Worm (Caenorhabditis elegans) whole organism, L4 larva: Measurements from ENCODE around the gene F27D9.12.
A peak's percentile ranks its signal among the peaks of the same experiment; 100 is the strongest.

Source experiments
- D1046.2 ChIP-seq: fragments of 200-800 bp; sonication (Bioruptor generic); IDR thresholded peaks from 2 replicates; pipeline ENCODE4 v1.3.6; 2022; ENCODE audit warnings: missing genetic modification characterization, missing compliant biosample characterization
- F10B5.3 ChIP-seq: sonication (generic microtip); optimal IDR thresholded peaks from 2 replicates; lab custom pipeline; 2016; ENCODE audit warnings: mild to moderate bottlenecking, missing genetic modification characterization, missing compliant biosample characterization
- F37D6.2 ChIP-seq: sonication (generic microtip); optimal IDR thresholded peaks from 2 replicates; lab custom pipeline; 2016; ENCODE audit warnings: mild to moderate bottlenecking, missing genetic modification characterization, missing compliant biosample characterization
- R02D3.7 ChIP-seq: fragments of 150-350 bp; sonication (generic microtip); optimal IDR thresholded peaks from 3 replicates; lab custom pipeline; 2014; ENCODE audit warnings: missing biosample characterization, missing genetic modification characterization
- Y75B8A.6 ChIP-seq: fragments of 200-800 bp; sonication (Bioruptor generic); IDR thresholded peaks from 2 replicates; pipeline ENCODE4 v1.3.6; 2022; ENCODE audit warnings: missing genetic modification reagents, missing genetic modification characterization, missing compliant biosample characterization
- ZK546.5 ChIP-seq, 2 experiments: sonication (generic microtip); optimal IDR thresholded peaks; 2 replicates each; lab custom pipeline; 2017; ENCODE audit warnings: missing biosample characterization in 2 of 2, missing genetic modification characterization in 2 of 2
- aha-1 ChIP-seq: fragments of 150-350 bp; peaks from one replicate; lab custom pipeline; 2014; ENCODE audit warnings: missing biosample characterization, missing genetic modification characterization
- aly-2 ChIP-seq: sonication (generic microtip); optimal IDR thresholded peaks from 2 replicates; lab custom pipeline; 2018; ENCODE audit warnings: missing biosample characterization, missing genetic modification characterization
- ceh-28 ChIP-seq: fragments of 150-350 bp; optimal IDR thresholded peaks from 2 replicates; lab custom pipeline; 2014; ENCODE audit warnings: missing biosample characterization, missing genetic modification reagents, missing genetic modification characterization
- ceh-32 ChIP-seq: sonication (generic microtip); optimal IDR thresholded peaks from 2 replicates; lab custom pipeline; 2016; ENCODE audit warnings: mild to moderate bottlenecking, missing genetic modification characterization, missing compliant biosample characterization; ENCODE audit not compliant: poor library complexity
- ceh-62 ChIP-seq: sonication (generic microtip); optimal IDR thresholded peaks from 2 replicates; lab custom pipeline; 2017; ENCODE audit warnings: missing biosample characterization, missing genetic modification characterization
- ces-1 ChIP-seq: fragments of 150-350 bp; sonication (generic microtip); optimal IDR thresholded peaks from 4 replicates; lab custom pipeline; 2014; ENCODE audit warnings: missing biosample characterization, missing genetic modification reagents, missing genetic modification characterization
- ctbp-1 ChIP-seq: fragments of 200-800 bp; sonication (Bioruptor generic); IDR thresholded peaks from 2 replicates; pipeline ENCODE4 v1.3.6; 2022; ENCODE audit warnings: missing genetic modification reagents, missing genetic modification characterization, missing compliant biosample characterization
- daf-16 ChIP-seq, 3 experiments: sonication (generic microtip); optimal IDR thresholded peaks; 2 replicates each; lab custom pipeline; 2016 to 2017; ENCODE audit warnings: missing genetic modification characterization in 3 of 3, missing genetic modification reagents in 3 of 3, mild to moderate bottlenecking in 2 of 3, missing compliant biosample characterization in 2 of 3, missing biosample characterization in 1 of 3, moderate library complexity in 1 of 3
- daf-8 ChIP-seq: fragments of 200-800 bp; sonication (Bioruptor generic); IDR thresholded peaks from 2 replicates; pipeline ENCODE4 v1.3.6; 2022; ENCODE audit warnings: missing genetic modification characterization, missing compliant biosample characterization
- fkh-10 ChIP-seq: fragments of 150-350 bp; optimal IDR thresholded peaks from 2 replicates; lab custom pipeline; 2014; ENCODE audit warnings: missing biosample characterization, missing genetic modification reagents, missing genetic modification characterization
- hlh-11 ChIP-seq: fragments of 200-800 bp; sonication (Bioruptor generic); optimal IDR thresholded peaks from 2 replicates; lab custom pipeline; 2018; ENCODE audit warnings: mild to moderate bottlenecking, missing genetic modification characterization, missing compliant biosample characterization
- hlh-30 ChIP-seq: sonication (generic microtip); optimal IDR thresholded peaks from 2 replicates; lab custom pipeline; 2017; ENCODE audit warnings: antibody characterized with exemption, mild to moderate bottlenecking, missing genetic modification characterization, missing compliant biosample characterization; ENCODE audit not compliant: insufficient read depth
- hmg-1.1 ChIP-seq: fragments of 200-800 bp; sonication (Bioruptor generic); IDR thresholded peaks from 2 replicates; pipeline ENCODE4 v1.3.6; 2022; ENCODE audit warnings: missing genetic modification reagents, missing genetic modification characterization, missing compliant biosample characterization
- lin-13 ChIP-seq: fragments of 150-350 bp; optimal IDR thresholded peaks from 2 replicates; lab custom pipeline; 2014; ENCODE audit warnings: missing biosample characterization, missing genetic modification reagents, missing genetic modification characterization
- lin-39 ChIP-seq: fragments of 150-350 bp; optimal IDR thresholded peaks from 2 replicates; lab custom pipeline; 2014; ENCODE audit warnings: missing biosample characterization, missing genetic modification reagents, missing genetic modification characterization
- lsy-2 ChIP-seq, 2 experiments: fragments of 150-350 bp in 1 of 2; sonication (generic microtip) in 1 of 2; optimal IDR thresholded peaks; 2 replicates each; lab custom pipeline; 2014 to 2017; ENCODE audit warnings: missing biosample characterization in 2 of 2, missing genetic modification characterization in 2 of 2
- madf-9 ChIP-seq: fragments of 200-800 bp; sonication (Bioruptor generic); conservative IDR thresholded peaks from 2 replicates; pipeline ENCODE4 v1.3.6; 2022; ENCODE audit warnings: missing genetic modification reagents, missing genetic modification characterization, missing compliant biosample characterization
- mdl-1 ChIP-seq, 2 experiments: fragments of 150-350 bp in 1 of 2; sonication (generic microtip) in 1 of 2; optimal IDR thresholded peaks; 2 replicates each; lab custom pipeline; 2014 to 2017; ENCODE audit warnings: missing biosample characterization in 2 of 2, missing genetic modification characterization in 2 of 2
- mep-1 ChIP-seq: fragments of 150-350 bp; sonication (generic microtip); optimal IDR thresholded peaks from 3 replicates; lab custom pipeline; 2014; ENCODE audit warnings: missing biosample characterization, missing genetic modification characterization
- mes-2 ChIP-seq: sonication (generic microtip); optimal IDR thresholded peaks from 2 replicates; lab custom pipeline; 2016; ENCODE audit warnings: missing genotype, mild to moderate bottlenecking, missing genetic modification characterization, missing compliant biosample characterization; ENCODE audit not compliant: poor library complexity, severe bottlenecking
- mxl-2 ChIP-seq: fragments of 200-800 bp; sonication (Bioruptor generic); conservative IDR thresholded peaks from 2 replicates; pipeline ENCODE4 v1.3.6; 2022; ENCODE audit warnings: missing genetic modification reagents, missing genetic modification characterization, missing compliant biosample characterization
- nhr-10 ChIP-seq: fragments of 150-350 bp; optimal IDR thresholded peaks from 2 replicates; lab custom pipeline; 2014; ENCODE audit warnings: missing biosample characterization, missing genetic modification characterization
- nhr-41 ChIP-seq: fragments of 200-800 bp; sonication (Bioruptor generic); IDR thresholded peaks from 2 replicates; pipeline ENCODE4 v1.3.6; 2022; ENCODE audit warnings: missing genetic modification reagents, missing genetic modification characterization, missing compliant biosample characterization
- nhr-42 ChIP-seq: fragments of 200-800 bp; sonication (Bioruptor generic); IDR thresholded peaks from 2 replicates; pipeline ENCODE4 v1.3.6; 2022; ENCODE audit warnings: missing genetic modification characterization, missing compliant biosample characterization
- nhr-48 ChIP-seq: sonication (generic microtip); optimal IDR thresholded peaks from 2 replicates; lab custom pipeline; 2016; ENCODE audit warnings: mild to moderate bottlenecking, missing genetic modification characterization, missing compliant biosample characterization
- pqm-1 ChIP-seq: sonication (generic microtip); optimal IDR thresholded peaks from 2 replicates; lab custom pipeline; 2017; ENCODE audit warnings: missing biosample characterization, missing genetic modification characterization
- skn-1 ChIP-seq: fragments of 150-350 bp; optimal IDR thresholded peaks from 2 replicates; lab custom pipeline; 2014; ENCODE audit warnings: missing biosample characterization, missing genetic modification characterization
- snpc-1.2 ChIP-seq: fragments of 200-800 bp; sonication (Bioruptor generic); IDR thresholded peaks from 2 replicates; pipeline ENCODE4 v1.3.6; 2022; ENCODE audit warnings: missing genetic modification reagents, missing genetic modification characterization, missing compliant biosample characterization
- tra-1 ChIP-seq: fragments of 200-800 bp; sonication (Bioruptor generic); IDR thresholded peaks from 2 replicates; pipeline ENCODE4 v1.3.6; 2022; ENCODE audit warnings: missing genetic modification reagents, missing genetic modification characterization, missing compliant biosample characterization
- unc-62 ChIP-seq, 3 experiments: fragments of 150-350 bp in 1 of 3; sonication (generic microtip); optimal IDR thresholded peaks in 2 of 3; peaks in 1 of 3; 1 replicate in 1 of 3; 2 replicates in 2 of 3; lab custom pipeline; 2014 to 2017; ENCODE audit warnings: missing biosample characterization in 3 of 3, missing genetic modification characterization in 3 of 3, missing genetic modification reagents in 3 of 3, missing genotype in 1 of 3

F27D9.12 gene

DNA sequence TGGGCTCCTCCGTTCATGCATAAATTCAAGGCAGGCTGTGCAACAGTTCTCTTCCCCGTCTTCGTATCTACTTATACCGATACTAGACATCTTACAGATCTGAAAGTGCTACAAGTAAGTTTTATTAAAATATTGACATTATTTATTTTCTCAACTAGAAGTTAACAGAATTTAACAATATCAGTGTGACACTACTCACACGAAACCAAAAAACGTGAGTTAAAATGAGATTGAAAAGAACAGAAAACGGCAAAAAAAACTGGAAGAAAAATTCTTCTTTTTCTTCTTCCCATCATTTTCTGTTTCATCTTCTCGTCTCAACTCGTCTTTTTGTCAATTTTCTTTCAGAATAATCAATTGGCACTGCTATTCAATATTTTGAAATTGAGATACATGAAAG, at the start of gene F27D9.12:
Gene F27D9.12 (minus strand): TSS at position 101 of the 400 bp plus-strand sequence.
- TF ChIP-seq lsy-2 (tag; optimal IDR thresholded peaks at IDR 0.05; lab: Kevin White, UChicago) (peak in 1 of 2 experiments; percentile 14), F10B5.3 (tag; lab: Kevin White, UChicago) (no peak), mxl-2 (no peak)

DNA sequence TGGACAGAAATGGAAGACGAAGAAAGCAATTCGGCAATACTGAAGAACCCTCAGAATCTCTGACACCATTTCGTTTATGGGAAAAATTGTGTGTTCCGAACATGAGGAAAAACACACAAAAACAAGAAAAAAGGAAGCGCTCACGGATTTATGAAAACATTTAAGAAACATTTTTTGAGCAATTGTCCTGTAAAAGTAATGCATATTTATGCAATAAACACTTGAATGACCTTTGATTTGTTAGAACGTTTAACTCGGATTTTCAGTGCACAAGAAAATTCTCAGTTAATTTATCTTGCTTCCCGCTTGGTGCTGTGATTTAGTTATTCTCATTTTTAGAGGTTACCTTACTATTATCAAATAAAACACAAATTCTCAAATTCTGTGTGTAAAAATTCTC, 47.1 kb upstream of the F27D9.12 start:
- peak; percentile 70 for TF ChIP-seq aha-1 (tag; lab: Kevin White, UChicago)
- TF ChIP-seq snpc-1.2, result no peak
- TF ChIP-seq madf-9 (GFP tag; lab: Robert Waterston, UW), result no peak
- TF ChIP-seq mxl-2, result no peak
- TF ChIP-seq nhr-48 (tag; lab: Kevin White, UChicago), result no peak
- TF ChIP-seq daf-8 (GFP tag; lab: Robert Waterston, UW), result no peak
- no peak for TF ChIP-seq ZK546.5 (tag; optimal IDR thresholded peaks at IDR 0.05; lab: Kevin White, UChicago)
- TF ChIP-seq, all 104 proteins: peak for 1

DNA sequence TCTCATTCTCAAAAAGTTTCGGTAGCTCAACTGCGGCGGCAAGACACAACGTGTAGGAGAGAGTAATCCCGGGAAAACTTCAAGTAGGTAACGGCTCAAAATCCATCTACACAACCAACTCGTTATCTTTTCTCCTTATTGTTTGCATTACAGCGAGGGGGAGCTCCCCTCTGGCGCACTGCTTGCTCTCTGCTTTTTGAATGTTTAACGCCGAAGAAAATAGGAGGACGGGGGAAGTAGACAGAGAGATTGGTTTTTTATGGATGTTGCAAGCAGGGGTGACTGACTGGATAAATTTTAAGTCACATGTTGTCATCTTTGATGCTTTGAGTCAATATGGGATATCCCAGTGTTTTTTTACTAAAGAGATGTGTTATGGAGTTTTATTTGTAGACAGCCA, 32.8 kb upstream of the F27D9.12 start:
- peak in 1 of 2 experiments; percentile 71 for TF ChIP-seq unc-62 (GFP tag; optimal IDR thresholded peaks at IDR 0.05 in 1 of 2; lab: Kevin White, UChicago)
- no peak for TF ChIP-seq unc-62 (tag; optimal IDR thresholded peaks at IDR 0.05; lab: Kevin White, UChicago)
- peak; percentile 48 for TF ChIP-seq aha-1 (tag; lab: Kevin White, UChicago)
- TF ChIP-seq ces-1, result no peak

DNA sequence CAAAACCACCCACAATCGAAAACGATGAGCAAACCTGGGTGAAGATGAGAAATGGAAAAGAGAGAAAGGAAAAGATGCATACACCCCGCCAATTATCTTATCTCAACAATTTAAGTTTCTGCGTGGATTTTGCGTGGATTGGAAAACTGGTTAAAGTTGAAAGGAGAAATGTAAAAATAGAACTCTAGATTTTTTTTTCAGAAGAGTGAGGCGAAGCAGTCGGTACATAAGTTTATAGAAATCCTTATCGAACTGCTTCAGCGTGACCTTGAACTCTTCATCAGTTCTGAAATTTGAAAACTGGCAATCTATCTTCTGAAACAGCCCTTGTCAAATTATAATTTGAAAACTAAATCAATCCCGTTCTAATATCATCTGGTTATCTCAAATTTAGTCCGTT, 32.3 kb upstream of the F27D9.12 start, which contains the start of gene clik-2:
Gene clik-2 (minus strand): TSS at position 101 of the 400 bp plus-strand sequence.
- TF ChIP-seq mdl-1 (tag; optimal IDR thresholded peaks at IDR 0.05; lab: Kevin White, UChicago) (no peak), ceh-62 (tag; lab: Kevin White, UChicago) (no peak), D1046.2 (GFP tag; lab: Robert Waterston, UW) (no peak), Y75B8A.6 (no peak), F10B5.3 (tag; lab: Kevin White, UChicago) (no peak), ctbp-1 (GFP tag; lab: Robert Waterston, UW) (no peak), ceh-32 (tag; lab: Kevin White, UChicago) (no peak), R02D3.7 (tag; lab: Kevin White, UChicago) (no peak), aly-2 (tag; lab: Kevin White, UChicago) (no peak), nhr-41 (GFP tag; lab: Robert Waterston, UW) (no peak), nhr-42 (GFP tag; lab: Robert Waterston, UW) (no peak)

DNA sequence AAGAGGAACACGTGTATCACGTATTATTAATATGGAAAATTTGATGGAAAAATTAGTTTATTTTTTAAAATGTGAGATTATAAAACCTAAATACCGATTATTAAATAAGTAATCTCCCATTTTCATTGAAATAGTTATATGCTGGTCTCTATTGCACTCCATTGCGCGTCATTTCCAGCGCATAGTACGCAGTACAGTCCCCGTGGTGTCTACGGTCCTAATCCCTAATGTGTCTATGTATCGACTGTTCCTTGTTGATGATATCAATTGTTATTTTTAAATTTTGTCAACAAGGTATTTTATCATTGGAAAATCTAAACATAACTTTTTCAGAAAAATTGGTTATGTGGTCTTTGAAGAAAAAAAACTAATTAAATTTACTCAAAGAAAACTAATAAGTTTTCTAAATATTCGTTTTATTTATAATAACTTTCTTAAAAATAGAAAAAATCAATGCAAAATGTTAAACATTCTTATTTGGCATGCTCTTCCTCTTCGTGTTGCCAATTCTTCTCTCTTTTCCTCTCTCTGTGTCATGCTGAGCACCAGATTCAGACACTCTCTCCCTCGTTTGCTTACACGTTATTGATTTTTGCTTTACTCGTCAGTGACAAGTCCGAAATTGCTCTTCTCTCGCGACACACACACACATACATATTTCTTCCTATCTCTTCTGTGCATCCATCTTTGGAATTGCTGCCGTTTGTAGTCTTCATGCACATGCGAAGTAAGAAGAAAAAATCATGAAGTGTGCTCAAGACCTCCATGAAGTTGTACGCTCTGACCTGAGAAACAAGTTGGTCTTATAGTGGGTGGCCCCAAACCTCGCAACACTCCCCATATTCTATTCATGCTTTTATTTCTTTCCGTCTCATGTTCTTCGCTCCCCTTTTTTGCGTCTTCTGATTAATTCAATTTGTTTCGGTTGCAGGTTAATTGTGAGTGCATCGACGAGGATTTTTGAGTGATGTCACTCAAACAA, 25.5 kb upstream of the F27D9.12 start, which contains the start of gene unc-18:
Gene unc-18 (plus strand): TSS at position 932 of the 982 bp plus-strand sequence.
- no peak for TF ChIP-seq pqm-1
- TF ChIP-seq madf-9 (GFP tag; lab: Robert Waterston, UW), result no peak
- TF ChIP-seq tra-1 (GFP tag; lab: Robert Waterston, UW), result no peak
- peak; percentile 91 for TF ChIP-seq fkh-10
- peak; percentile 23; the same call in 1 of the 2 replicates for TF ChIP-seq hmg-1.1
- no peak for TF ChIP-seq nhr-10 (tag; lab: Kevin White, UChicago)
- TF ChIP-seq lsy-2 (tag; optimal IDR thresholded peaks at IDR 0.05; lab: Kevin White, UChicago), result peak in 1 of 2 experiments; percentile 34
- TF ChIP-seq mes-2, result peak; percentile 57
- TF ChIP-seq skn-1 (tag; lab: Kevin White, UChicago), result no peak
- peak; percentile 3 for TF ChIP-seq hlh-11
- peak in 1 of 2 experiments; percentile 99 for TF ChIP-seq unc-62 (GFP tag; optimal IDR thresholded peaks at IDR 0.05 in 1 of 2; lab: Kevin White, UChicago)
- no peak for TF ChIP-seq unc-62 (tag; optimal IDR thresholded peaks at IDR 0.05; lab: Kevin White, UChicago)
- peak; percentile 76 for TF ChIP-seq ceh-28 (tag; lab: Kevin White, UChicago)
- TF ChIP-seq daf-16 (GFP tag; optimal IDR thresholded peaks at IDR 0.05; lab: Kevin White, UChicago), result no peak
- peak; percentile 82 for TF ChIP-seq daf-16 (tag; optimal IDR thresholded peaks at IDR 0.05; lab: Kevin White, UChicago)
- 0 out of 2 replicates have a peak, but pooled peaks have one; percentile 42 for TF ChIP-seq ctbp-1 (GFP tag; lab: Robert Waterston, UW)
- TF ChIP-seq lin-13, result no peak
- peak; percentile 65 for TF ChIP-seq hlh-30 (tag; lab: Kevin White, UChicago)
- peak in 1 of 2 experiments; percentile 12 for TF ChIP-seq mdl-1 (tag; optimal IDR thresholded peaks at IDR 0.05; lab: Kevin White, UChicago)
- peak; percentile 58 for TF ChIP-seq mep-1 (tag; lab: Kevin White, UChicago)
- TF ChIP-seq lin-39 (tag; lab: Kevin White, UChicago), result peak; percentile 50
- peak; percentile 54 for TF ChIP-seq F37D6.2
